Fruit fly (Drosophila melanogaster): Measurements from ENCODE around the gene Phlpp.

The Phlpp gene

dm6 chr2L:19027246-19027886, 31.6 kb upstream of the Phlpp start, which contains the start of gene Sidpn (continued):
- TF ChIP-seq zen2 (GFP tag; IDR thresholded peaks at IDR 0.05; ENCODE audit: partially characterized antibody) (no peak), CG8281 (tag; optimal IDR thresholded peaks at IDR 0.05) (no peak), Dp (GFP tag; optimal IDR thresholded peaks at IDR 0.05) (no peak), CG7963 (GFP tag; IDR thresholded peaks at IDR 0.05; ENCODE audit: partially characterized antibody) (no peak), scrt (GFP tag; optimal IDR thresholded peaks at IDR 0.05) (peak; percentile 40), PHDP (tag; optimal IDR thresholded peaks at IDR 0.05) (no peak), Hsf (GFP tag; optimal IDR thresholded peaks at IDR 0.05) (no peak), CG3838 (GFP tag; optimal IDR thresholded peaks at IDR 0.05) (no peak), Hr51 (GFP tag; optimal IDR thresholded peaks at IDR 0.05) (peak in 1 of 2 experiments; percentile 52), unpg (GFP tag; optimal IDR thresholded peaks at IDR 0.05) (no peak), Antp (GFP tag; optimal IDR thresholded peaks at IDR 0.05) (no peak), cg (GFP tag; optimal IDR thresholded peaks at IDR 0.05) (peak; percentile 3), CG31441 (GFP tag; IDR thresholded peaks at IDR 0.05) (no peak), caup (GFP tag; optimal IDR thresholded peaks at IDR 0.05; ENCODE audit: severe bottlenecking) (no peak), CG5245 (GFP tag; optimal IDR thresholded peaks at IDR 0.05) (no peak), gce (GFP tag; IDR thresholded peaks at IDR 0.05) (no peak), CG13894 (tag; optimal IDR thresholded peaks at IDR 0.05) (peak; percentile 19), ssp (GFP tag; IDR thresholded peaks at IDR 0.05) (no peak), crol (GFP tag; IDR thresholded peaks at IDR 0.05) (peak; percentile 63), CG6175 (GFP tag; IDR thresholded peaks at IDR 0.05) (0 out of 3 replicates have a peak, but pooled peaks have one; percentile 12), run (tag; optimal IDR thresholded peaks at IDR 0.05) (no peak), ranshi (GFP tag; IDR thresholded peaks at IDR 0.05) (0 out of 2 replicates have a peak, but pooled peaks have one; percentile 16), CG13287 (GFP tag; IDR thresholded peaks at IDR 0.05; ENCODE audit: partially characterized antibody) (peak; percentile 9; the same call in 1 of the 2 replicates)

- no peak for TF ChIP-seq Dfd (GFP tag; optimal IDR thresholded peaks at IDR 0.05)
- TF ChIP-seq bcd (GFP tag; optimal IDR thresholded peaks at IDR 0.05) = no peak
- TF ChIP-seq kni (GFP tag; optimal IDR thresholded peaks at IDR 0.05) = no peak
- no peak for TF ChIP-seq ewg (GFP tag; optimal IDR thresholded peaks at IDR 0.05)
- no peak for TF ChIP-seq CG7271 (tag; optimal IDR thresholded peaks at IDR 0.05)
- no peak for TF ChIP-seq CG9932 (GFP tag; IDR thresholded peaks at IDR 0.05)
- no peak for TF ChIP-seq Max (GFP tag; optimal IDR thresholded peaks at IDR 0.05)
- no peak for TF ChIP-seq CG17912 (GFP tag; optimal IDR thresholded peaks at IDR 0.05)
- no peak for TF ChIP-seq chn (GFP tag; optimal IDR thresholded peaks at IDR 0.05)
- TF ChIP-seq Scr (GFP tag; IDR thresholded peaks at IDR 0.05; ENCODE audit: partially characterized antibody) = peak; percentile 81
- no peak for TF ChIP-seq CG12219 (GFP tag; optimal IDR thresholded peaks at IDR 0.05)
- TF ChIP-seq fd96Cb (tag; optimal IDR thresholded peaks at IDR 0.05) = no peak
- no peak for TF ChIP-seq CG10979 (tag; optimal IDR thresholded peaks at IDR 0.05)
- no peak for TF ChIP-seq slou (GFP tag; optimal IDR thresholded peaks at IDR 0.05)
- TF ChIP-seq CG7963 (GFP tag; IDR thresholded peaks at IDR 0.05; ENCODE audit: partially characterized antibody) = peak; percentile 45; the same call in 1 of the 3 replicates
- TF ChIP-seq sd (tag; optimal IDR thresholded peaks at IDR 0.05) = no peak
- no peak for TF ChIP-seq CG11456 (GFP tag; IDR thresholded peaks at IDR 0.05)
- TF ChIP-seq crp (GFP tag; optimal IDR thresholded peaks at IDR 0.05) = peak in 1 of 2 experiments; percentile 76
- no peak for TF ChIP-seq CG13424 (tag; optimal IDR thresholded peaks at IDR 0.05)
- peak; percentile 45 for TF ChIP-seq MESR4 (GFP tag; optimal IDR thresholded peaks at IDR 0.05)
- no peak for TF ChIP-seq salm (tag; optimal IDR thresholded peaks at IDR 0.05)
- peak; percentile 63 for TF ChIP-seq CG2129 (GFP tag; IDR thresholded peaks at IDR 0.05; ENCODE audit: partially characterized antibody)
- TF ChIP-seq NK7.1 (GFP tag; optimal IDR thresholded peaks at IDR 0.05) = no peak
- no peak for TF ChIP-seq TFAM (GFP tag; optimal IDR thresholded peaks at IDR 0.05)
- no peak for TF ChIP-seq Stat92E (GFP tag; optimal IDR thresholded peaks at IDR 0.05)
- peak; percentile 82 for TF ChIP-seq sna (GFP tag; IDR thresholded peaks at IDR 0.05; ENCODE audit: partially characterized antibody)
Measured at dm6 chr2L:19033288-19033687, 25.6 kb upstream of the Phlpp start, which contains the start of gene hook. hook (minus strand) TSS chr2L:19033498.

Data from whole organism, embryonic.